Worm (Caenorhabditis elegans) whole organism, L1 larva: ENCODE data around the gene ins-14.

ENCODE experiments used
- C34B4.2 ChIP-seq: sonication (generic microtip); optimal IDR thresholded peaks from 2 replicates; lab custom pipeline; 2017; ENCODE audit warnings: mild to moderate bottlenecking, missing genetic modification characterization, missing compliant biosample characterization
- alr-1 ChIP-seq: fragments of 200-800 bp; sonication (Bioruptor generic); optimal IDR thresholded peaks from 2 replicates; lab custom pipeline; 2018; ENCODE audit warnings: borderline replicate concordance, mild to moderate bottlenecking, missing genetic modification characterization, missing compliant biosample characterization
- aly-2 ChIP-seq: fragments of 150-350 bp; optimal IDR thresholded peaks from 2 replicates; lab custom pipeline; 2014; ENCODE audit warnings: missing biosample characterization, missing genetic modification characterization
- ama-1 ChIP-seq: fragments of 150-350 bp; optimal IDR thresholded peaks from 2 replicates; lab custom pipeline; 2014
- blmp-1 ChIP-seq: fragments of 150-350 bp; optimal IDR thresholded peaks from 2 replicates; lab custom pipeline; 2014; ENCODE audit warnings: missing biosample characterization, missing genetic modification characterization
- ceh-63 ChIP-seq: fragments of 200-800 bp; sonication (Bioruptor generic); optimal IDR thresholded peaks from 2 replicates; lab custom pipeline; 2018; ENCODE audit warnings: mild to moderate bottlenecking, missing genetic modification characterization, missing compliant biosample characterization
- ceh-82 ChIP-seq, 3 experiments: fragments of 150-350 bp in 1 of 3; sonication (generic microtip) in 2 of 3; optimal IDR thresholded peaks; 2 replicates each; lab custom pipeline; 2014 to 2017; ENCODE audit warnings: missing biosample characterization in 3 of 3, missing genetic modification characterization in 3 of 3
- ceh-88 ChIP-seq: fragments of 200-800 bp; sonication (Bioruptor generic); IDR thresholded peaks from 2 replicates; pipeline ENCODE4 v1.3.6; 2022; ENCODE audit warnings: missing genetic modification characterization, missing compliant biosample characterization
- ceh-90 ChIP-seq: sonication (generic microtip); optimal IDR thresholded peaks from 2 replicates; lab custom pipeline; 2016; ENCODE audit warnings: missing genetic modification characterization, missing compliant biosample characterization
- efl-1 ChIP-seq, 4 experiments: fragments of 150-350 bp; optimal IDR thresholded peaks in 3 of 4; peaks in 1 of 4; 1 replicate in 1 of 4; 2 replicates in 3 of 4; lab custom pipeline; 2014; ENCODE audit warnings: missing biosample characterization in 2 of 4, missing genetic modification characterization in 2 of 4, missing genetic modification reagents in 2 of 4
- efl-3 ChIP-seq: fragments of 200-800 bp; sonication (Bioruptor generic); optimal IDR thresholded peaks from 2 replicates; lab custom pipeline; 2018; ENCODE audit warnings: mild to moderate bottlenecking, missing genetic modification characterization, missing compliant biosample characterization
- egl-27 ChIP-seq, 2 experiments: fragments of 150-350 bp in 1 of 2; sonication (generic microtip); optimal IDR thresholded peaks; 3 replicates each; lab custom pipeline; 2017 to 2018; ENCODE audit warnings: missing biosample characterization in 2 of 2, missing genetic modification characterization in 2 of 2, missing genetic modification reagents in 2 of 2
- elt-2 ChIP-seq: sonication (generic microtip); optimal IDR thresholded peaks from 2 replicates; lab custom pipeline; 2016; ENCODE audit warnings: missing genetic modification characterization, mild to moderate bottlenecking, inconsistent platforms, missing compliant biosample characterization, missing genetic modification reagents
- elt-3 ChIP-seq, 6 experiments: fragments of 150-350 bp in 1 of 6; sonication (generic microtip); optimal IDR thresholded peaks; 2 replicates each; lab custom pipeline; 2017 to 2018; ENCODE audit warnings: missing biosample characterization in 6 of 6, missing genetic modification characterization in 6 of 6, inconsistent platforms in 1 of 6
- ets-5 ChIP-seq: fragments of 200-800 bp; sonication (Bioruptor generic); IDR thresholded peaks from 2 replicates; pipeline ENCODE4 v1.3.6; 2022; ENCODE audit warnings: missing genetic modification characterization, missing compliant biosample characterization
- fkh-10 ChIP-seq: sonication (generic microtip); optimal IDR thresholded peaks from 2 replicates; lab custom pipeline; 2017; ENCODE audit warnings: missing biosample characterization, missing genetic modification reagents, missing genetic modification characterization
- fkh-4 ChIP-seq: sonication (generic microtip); optimal IDR thresholded peaks from 2 replicates; lab custom pipeline; 2016; ENCODE audit warnings: missing compliant biosample characterization, missing genetic modification characterization, borderline replicate concordance
- fkh-8 ChIP-seq: sonication (generic microtip); optimal IDR thresholded peaks from 2 replicates; lab custom pipeline; 2016; ENCODE audit warnings: mild to moderate bottlenecking, missing genetic modification characterization, missing compliant biosample characterization
- grh-1 ChIP-seq: fragments of 200-800 bp; sonication (Bioruptor generic); IDR thresholded peaks from 2 replicates; pipeline ENCODE4 v1.3.6; 2022; ENCODE audit warnings: missing genetic modification reagents, missing genetic modification characterization, missing compliant biosample characterization
- hlh-17 ChIP-seq: fragments of 200-800 bp; sonication (Bioruptor generic); optimal IDR thresholded peaks from 2 replicates; lab custom pipeline; 2018; ENCODE audit warnings: missing genetic modification characterization, mild to moderate bottlenecking, missing compliant biosample characterization, moderate library complexity, borderline replicate concordance
- hlh-4 ChIP-seq: sonication (generic microtip); optimal IDR thresholded peaks from 2 replicates; lab custom pipeline; 2016; ENCODE audit warnings: mild to moderate bottlenecking, missing genetic modification characterization, missing compliant biosample characterization
- hpl-2 ChIP-seq: fragments of 150-350 bp; optimal IDR thresholded peaks from 2 replicates; lab custom pipeline; 2014; ENCODE audit warnings: missing biosample characterization, missing genetic modification reagents, missing genetic modification characterization
- irx-1 ChIP-seq: sonication (generic microtip); optimal IDR thresholded peaks from 2 replicates; lab custom pipeline; 2016; ENCODE audit warnings: missing genetic modification characterization, missing compliant biosample characterization
- isw-1 ChIP-seq: fragments of 200-800 bp; sonication (Bioruptor generic); IDR thresholded peaks from 2 replicates; pipeline ENCODE4 v1.3.6; 2022; ENCODE audit warnings: missing genetic modification characterization, missing compliant biosample characterization
- jun-1 ChIP-seq: fragments of 150-350 bp; optimal IDR thresholded peaks from 2 replicates; lab custom pipeline; 2014; ENCODE audit warnings: missing biosample characterization, missing genetic modification reagents, missing genetic modification characterization
- lin-13 ChIP-seq: fragments of 150-350 bp; optimal IDR thresholded peaks from 2 replicates; lab custom pipeline; 2014; ENCODE audit warnings: missing biosample characterization, missing genetic modification reagents, missing genetic modification characterization
- lin-14 ChIP-seq: fragments of 200-800 bp; sonication (Bioruptor generic); optimal IDR thresholded peaks from 2 replicates; lab custom pipeline; 2018; ENCODE audit warnings: mild to moderate bottlenecking, missing genetic modification characterization, moderate library complexity, missing compliant biosample characterization
- lin-35 ChIP-seq, 2 experiments: fragments of 150-350 bp; optimal IDR thresholded peaks; 2 replicates each; lab custom pipeline; 2014; ENCODE audit warnings: missing biosample characterization in 2 of 2, missing genetic modification characterization in 2 of 2, missing genetic modification reagents in 2 of 2
- lin-39 ChIP-seq: fragments of 150-350 bp; optimal IDR thresholded peaks from 2 replicates; lab custom pipeline; 2014; ENCODE audit warnings: missing biosample characterization, missing genetic modification reagents, missing genetic modification characterization
- lir-3 ChIP-seq: sonication (generic microtip); optimal IDR thresholded peaks from 2 replicates; lab custom pipeline; 2016; ENCODE audit warnings: mild to moderate bottlenecking, missing genetic modification characterization, moderate library complexity, missing compliant biosample characterization; ENCODE audit not compliant: poor library complexity
- mab-9 ChIP-seq: fragments of 200-800 bp; sonication (Bioruptor generic); IDR thresholded peaks from 2 replicates; pipeline ENCODE4 v1.3.6; 2022; ENCODE audit warnings: missing genetic modification reagents, missing genetic modification characterization, missing compliant biosample characterization
- mef-2 ChIP-seq: fragments of 150-350 bp; optimal IDR thresholded peaks from 2 replicates; lab custom pipeline; 2014; ENCODE audit warnings: missing biosample characterization, missing genetic modification characterization
- nhr-11 ChIP-seq: fragments of 150-350 bp; optimal IDR thresholded peaks from 2 replicates; lab custom pipeline; 2014; ENCODE audit warnings: missing biosample characterization, missing genetic modification characterization
- nhr-20 ChIP-seq: sonication (generic microtip); optimal IDR thresholded peaks from 2 replicates; lab custom pipeline; 2016; ENCODE audit warnings: mild to moderate bottlenecking, missing genetic modification characterization, missing compliant biosample characterization
- nhr-237 ChIP-seq: fragments of 150-350 bp; optimal IDR thresholded peaks from 2 replicates; lab custom pipeline; 2014; ENCODE audit warnings: missing biosample characterization, missing genetic modification characterization
- nhr-47 ChIP-seq: sonication (generic microtip); optimal IDR thresholded peaks from 2 replicates; lab custom pipeline; 2016; ENCODE audit warnings: mild to moderate bottlenecking, missing genetic modification characterization, moderate library complexity, missing compliant biosample characterization
- nhr-71 ChIP-seq: sonication (generic microtip); optimal IDR thresholded peaks from 2 replicates; lab custom pipeline; 2016; ENCODE audit warnings: mild to moderate bottlenecking, missing genetic modification characterization, moderate library complexity, missing compliant biosample characterization
- nhr-77 ChIP-seq: fragments of 150-350 bp; optimal IDR thresholded peaks from 2 replicates; lab custom pipeline; 2014; ENCODE audit warnings: missing biosample characterization, missing genetic modification characterization
- rnt-1 ChIP-seq: sonication (generic microtip); optimal IDR thresholded peaks from 2 replicates; lab custom pipeline; 2016; ENCODE audit warnings: mild to moderate bottlenecking, missing genetic modification characterization, moderate library complexity, missing compliant biosample characterization
- sptf-1 ChIP-seq: fragments of 150-350 bp; optimal IDR thresholded peaks from 2 replicates; lab custom pipeline; 2014; ENCODE audit warnings: missing biosample characterization, missing genetic modification characterization
- sup-37 ChIP-seq: fragments of 200-800 bp; sonication (Bioruptor generic); optimal IDR thresholded peaks from 2 replicates; lab custom pipeline; 2018; ENCODE audit warnings: mild to moderate bottlenecking, missing genetic modification characterization, missing compliant biosample characterization
- tbx-2 ChIP-seq: sonication (generic microtip); optimal IDR thresholded peaks from 2 replicates; lab custom pipeline; 2016; ENCODE audit warnings: missing genetic modification characterization, missing compliant biosample characterization
- tlp-1 ChIP-seq: fragments of 150-350 bp; optimal IDR thresholded peaks from 2 replicates; lab custom pipeline; 2014; ENCODE audit warnings: missing biosample characterization, missing genetic modification characterization
- unc-30 ChIP-seq: sonication (generic microtip); optimal IDR thresholded peaks from 2 replicates; lab custom pipeline; 2017; ENCODE audit warnings: missing biosample characterization, missing genetic modification characterization
- unc-62 ChIP-seq: fragments of 150-350 bp; optimal IDR thresholded peaks from 2 replicates; lab custom pipeline; 2014; ENCODE audit warnings: missing biosample characterization, missing genetic modification reagents, missing genetic modification characterization
- vab-15 ChIP-seq: sonication (generic microtip); optimal IDR thresholded peaks from 2 replicates; lab custom pipeline; 2017; ENCODE audit warnings: missing genotype, mild to moderate bottlenecking, missing genetic modification characterization, missing compliant biosample characterization
- zag-1 ChIP-seq: fragments of 150-350 bp; optimal IDR thresholded peaks from 2 replicates; lab custom pipeline; 2014; ENCODE audit warnings: missing biosample characterization, missing genetic modification characterization
- ztf-11 ChIP-seq, 2 experiments: sonication (generic microtip); optimal IDR thresholded peaks; 2 replicates each; lab custom pipeline; 2016 to 2017; ENCODE audit warnings: missing genetic modification characterization in 2 of 2, missing biosample characterization in 1 of 2, missing compliant biosample characterization in 1 of 2

The ins-14 gene

DNA sequence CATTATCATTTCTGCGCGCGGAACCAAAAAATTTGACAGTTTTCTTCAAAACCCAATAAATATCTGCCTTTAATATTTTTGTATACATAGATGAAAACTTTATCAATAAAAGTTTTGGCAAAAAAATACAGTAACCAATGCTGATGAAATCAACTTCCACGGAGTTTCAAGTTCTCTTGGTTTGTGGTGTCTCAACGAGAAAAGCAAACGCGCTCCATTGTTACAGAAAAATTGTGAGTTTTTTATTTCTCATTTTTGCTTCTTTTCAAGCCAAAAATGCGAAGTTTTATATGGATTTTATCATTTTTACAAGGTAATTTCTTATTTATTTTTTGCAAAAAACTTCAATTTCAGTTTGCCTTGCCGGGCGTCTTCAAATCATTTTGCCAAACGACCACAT is 10.9 kb downstream of the ins-14 start, which contains the start of gene T14B4.3 (continued):
- TF ChIP-seq hlh-4 (tag; lab: Kevin White, UChicago) (no peak), elt-2 (tag; lab: Kevin White, UChicago) (no peak), vab-15 (peak; percentile 20), zag-1 (tag; lab: Kevin White, UChicago) (no peak), nhr-11 (tag; lab: Kevin White, UChicago) (no peak), fkh-4 (no peak), aly-2 (tag; lab: Kevin White, UChicago) (no peak), unc-30 (tag; lab: Kevin White, UChicago) (no peak), C34B4.2 (tag; lab: Kevin White, UChicago) (no peak), ceh-90 (tag; lab: Kevin White, UChicago) (no peak), nhr-20 (tag; lab: Kevin White, UChicago) (peak; percentile 57)

DNA sequence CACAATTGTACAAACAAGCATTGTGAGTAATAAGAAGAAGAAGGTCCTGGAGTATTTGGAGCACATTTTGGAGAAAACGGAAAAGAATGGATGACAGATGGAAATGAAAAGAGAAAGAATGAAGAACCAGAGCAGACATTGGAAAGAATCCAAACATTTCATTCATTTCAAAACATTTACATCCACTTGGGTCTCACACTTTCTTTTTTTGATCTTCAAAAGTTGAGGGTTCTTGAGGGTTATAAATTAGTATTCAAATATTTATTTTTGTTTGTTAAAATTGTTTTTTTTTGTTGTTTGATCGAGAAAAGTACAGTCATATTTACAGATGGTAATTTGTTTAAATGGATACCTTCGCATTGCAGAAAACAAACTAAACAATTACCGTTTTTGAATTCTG is 11.9 kb downstream of the ins-14 start, which contains the start of gene T14B4.9:
T14B4.9 (minus strand) TSS at position 101 of the 400 bp plus-strand sequence.
- TF ChIP-seq aly-2 (tag; lab: Kevin White, UChicago) (no peak), C34B4.2 (tag; lab: Kevin White, UChicago) (no peak), vab-15 (no peak), isw-1 (no peak), mef-2 (no peak), lin-39 (tag; lab: Kevin White, UChicago) (no peak), tbx-2 (no peak), sptf-1 (no peak), nhr-237 (no peak)

DNA sequence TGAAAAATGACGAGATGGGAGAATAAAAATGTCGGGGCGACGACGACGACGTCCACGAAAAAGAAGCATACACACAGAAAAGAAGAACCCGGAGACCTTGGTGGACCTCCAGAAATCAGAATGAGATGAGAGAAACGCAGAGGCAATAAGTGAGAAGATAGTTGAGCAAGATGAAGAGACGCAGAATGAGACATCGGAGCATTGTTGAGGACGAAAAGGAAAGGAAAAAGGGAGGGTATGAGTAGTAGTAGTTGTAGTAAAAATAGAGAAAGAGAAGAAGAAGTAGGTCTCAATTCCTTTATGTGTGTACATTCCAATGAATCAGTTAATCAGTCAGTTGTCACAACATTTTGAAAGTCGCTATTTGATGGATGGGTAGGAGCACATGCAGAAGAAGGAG is 16.3 kb downstream of the ins-14 start, which contains the start of gene T14B4.8:
T14B4.8 (minus strand) TSS at position 60 of the 400 bp plus-strand sequence.
- no peak for TF ChIP-seq C34B4.2 (tag; lab: Kevin White, UChicago)
- TF ChIP-seq alr-1 (tag; lab: Kevin White, UChicago) = no peak
- TF ChIP-seq aly-2 (tag; lab: Kevin White, UChicago) = no peak
- no peak for TF ChIP-seq nhr-47 (tag; lab: Kevin White, UChicago)
- TF ChIP-seq efl-1 (optimal IDR thresholded peaks at IDR 0.05; lab: Kevin White, UChicago) = peak; percentile 13 to 41
- TF ChIP-seq efl-1 (GFP tag; optimal IDR thresholded peaks at IDR 0.05 in 1 of 2; lab: Kevin White, UChicago) = peak in 1 of 2 experiments; percentile 50
- no peak for TF ChIP-seq lin-13 (GFP tag; lab: Kevin White, UChicago)
- TF ChIP-seq fkh-8 (tag; lab: Kevin White, UChicago) = no peak
- TF ChIP-seq egl-27 (tag; optimal IDR thresholded peaks at IDR 0.05; lab: Kevin White, UChicago) = no peak
- TF ChIP-seq lin-14 = peak; percentile 69
- no peak for TF ChIP-seq nhr-77 (tag; lab: Kevin White, UChicago)
- no peak for TF ChIP-seq mab-9
- no peak for TF ChIP-seq mef-2
- TF ChIP-seq isw-1 = peak; percentile 6; the same call in 1 of the 2 replicates
- TF ChIP-seq ceh-63 (GFP tag; lab: Kevin White, UChicago) = no peak
- no peak for TF ChIP-seq tbx-2
- TF ChIP-seq lir-3 (tag; lab: Kevin White, UChicago) = no peak
- no peak for TF ChIP-seq grh-1
- no peak for TF ChIP-seq hpl-2 (GFP tag; lab: Kevin White, UChicago)
- no peak for TF ChIP-seq sup-37 (GFP tag; lab: Kevin White, UChicago)
- TF ChIP-seq ztf-11 (tag; optimal IDR thresholded peaks at IDR 0.05; lab: Kevin White, UChicago) = no peak
- TF ChIP-seq nhr-71 (tag; lab: Kevin White, UChicago) = peak; percentile 33
- TF ChIP-seq unc-62 = no peak
- no peak for TF ChIP-seq elt-3 (tag; optimal IDR thresholded peaks at IDR 0.05; lab: Kevin White, UChicago)
- TF ChIP-seq fkh-10 (GFP tag; lab: Kevin White, UChicago) = peak; percentile 33
- peak in 1 of 3 experiments; percentile 32 for TF ChIP-seq ceh-82 (tag; optimal IDR thresholded peaks at IDR 0.05; lab: Kevin White, UChicago)
- peak in 1 of 2 experiments; percentile 11 for TF ChIP-seq lin-35 (GFP tag; optimal IDR thresholded peaks at IDR 0.05; lab: Kevin White, UChicago)
- TF ChIP-seq blmp-1 (tag; lab: Kevin White, UChicago) = no peak
- TF ChIP-seq efl-3 = no peak
- TF ChIP-seq ceh-88 (GFP tag; lab: Robert Waterston, UW) = no peak
- TF ChIP-seq irx-1 (tag; lab: Kevin White, UChicago) = no peak
- no peak for TF ChIP-seq jun-1 (tag; lab: Kevin White, UChicago)
- no peak for TF ChIP-seq ets-5
- no peak for TF ChIP-seq ama-1 (lab: Kevin White, UChicago)
- TF ChIP-seq tlp-1 (tag; lab: Kevin White, UChicago) = no peak
- TF ChIP-seq rnt-1 = peak; percentile 17
- TF ChIP-seq hlh-17 (GFP tag; lab: Kevin White, UChicago) = no peak
